Worm (Caenorhabditis elegans): ENCODE results near the gene ugt-11.

ce11 chrV:4867535-4867934 is 27.3 kb downstream of the ugt-11 start:
- no peak for TF ChIP-seq B0310.2 (tag; optimal IDR thresholded peaks at IDR 0.05)
- TF ChIP-seq F13C5.2 (tag; optimal IDR thresholded peaks at IDR 0.05) = no peak
- no peak for TF ChIP-seq ceh-13 (GFP tag; optimal IDR thresholded peaks at IDR 0.05)
- no peak for TF ChIP-seq hmg-4 (GFP tag; optimal IDR thresholded peaks at IDR 0.05)
- no peak for TF ChIP-seq sea-1 (GFP tag; conservative IDR thresholded peaks at IDR 0.05)
- TF ChIP-seq pes-1 (GFP tag; IDR thresholded peaks at IDR 0.05) = no peak
- TF ChIP-seq scrt-1 (GFP tag; IDR thresholded peaks at IDR 0.05) = no peak
- no peak for TF ChIP-seq ama-1 (optimal IDR thresholded peaks at IDR 0.05)
- TF ChIP-seq hmbx-1 (tag; optimal IDR thresholded peaks at IDR 0.05) = no peak
- TF ChIP-seq hnd-1 (tag; optimal IDR thresholded peaks at IDR 0.05) = no peak
